Fruit fly (Drosophila melanogaster): Measurements from ENCODE around the gene CG8202.

CG8202 gene

dm6 chr3R:8739161-8739783 is 7.4 kb downstream of the CG8202 start (continued):
- TF ChIP-seq Stat92E (GFP tag; optimal IDR thresholded peaks at IDR 0.05), result peak in 1 of 3 experiments; percentile 27
- TF ChIP-seq CG10267 (tag; optimal IDR thresholded peaks at IDR 0.05), result no peak
- TF ChIP-seq CG2199 (GFP tag; IDR thresholded peaks at IDR 0.05), result peak; percentile 92; the same call in 2 of the 3 replicates
- peak; percentile 36 for TF ChIP-seq nom (GFP tag; optimal IDR thresholded peaks at IDR 0.05)
- TF ChIP-seq Poxn (GFP tag; IDR thresholded peaks at IDR 0.05), result no peak
- no peak for TF ChIP-seq CG2129 (GFP tag; IDR thresholded peaks at IDR 0.05; ENCODE audit: partially characterized antibody)
- TF ChIP-seq CG2712 (tag; optimal IDR thresholded peaks at IDR 0.05), result peak; percentile 4
- TF ChIP-seq CG17186 (GFP tag; optimal IDR thresholded peaks at IDR 0.05), result no peak
- peak; percentile 27 for TF ChIP-seq tap (tag; optimal IDR thresholded peaks at IDR 0.05)
- no peak for TF ChIP-seq Dip3 (GFP tag; optimal IDR thresholded peaks at IDR 0.05)
- TF ChIP-seq pros (GFP tag; optimal IDR thresholded peaks at IDR 0.05), result peak; percentile 10

dm6 chr3R:8740118-8740517 is 8.2 kb downstream of the CG8202 start:
- no peak for TF ChIP-seq Hr78 (GFP tag; optimal IDR thresholded peaks at IDR 0.05)
- no peak for TF ChIP-seq hth (optimal IDR thresholded peaks at IDR 0.05)
- peak; percentile 96 for TF ChIP-seq CG17829 (tag; optimal IDR thresholded peaks at IDR 0.05)
- TF ChIP-seq CG2678 (tag; optimal IDR thresholded peaks at IDR 0.05), result no peak
- peak; percentile 37 for TF ChIP-seq sd (tag; optimal IDR thresholded peaks at IDR 0.05)
- TF ChIP-seq CG13123 (GFP tag; optimal IDR thresholded peaks at IDR 0.05), result no peak
- no peak for TF ChIP-seq NFAT (GFP tag; IDR thresholded peaks at IDR 0.05)
- TF ChIP-seq chinmo (GFP tag; IDR thresholded peaks at IDR 0.05; ENCODE audit: partially characterized antibody), result 0 out of 4 replicates have a peak, but pooled peaks have one; percentile 10
- no peak for TF ChIP-seq CG9437 (GFP tag; optimal IDR thresholded peaks at IDR 0.05)
- no peak for TF ChIP-seq CG11085 (GFP tag; IDR thresholded peaks at IDR 0.05)

dm6 chr3R:8741248-8741647 is 9.4 kb downstream of the CG8202 start:
- TF ChIP-seq Pdp1 (GFP tag; optimal IDR thresholded peaks at IDR 0.05) (peak in 1 of 2 experiments; percentile 79), CG18476 (GFP tag; optimal IDR thresholded peaks at IDR 0.05) (no peak), repo (GFP tag; optimal IDR thresholded peaks at IDR 0.05) (no peak), Med (GFP tag) (peak; percentile 35), exex (tag; optimal IDR thresholded peaks at IDR 0.05) (no peak), sd (tag; optimal IDR thresholded peaks at IDR 0.05) (peak; percentile 66), CG10543 (GFP tag; optimal IDR thresholded peaks at IDR 0.05) (peak; percentile 48), BtbVII (GFP tag; optimal IDR thresholded peaks at IDR 0.05) (peak; percentile 32), so (GFP tag; IDR thresholded peaks at IDR 0.05) (peak; percentile 41; the same call in 1 of the 3 replicates), abd-A (tag; optimal IDR thresholded peaks at IDR 0.05) (peak; percentile 72), Eip74EF (GFP tag; optimal IDR thresholded peaks at IDR 0.05) (peak in 1 of 2 experiments; percentile 46), ci (GFP tag; IDR thresholded peaks at IDR 0.05) (0 out of 3 replicates have a peak, but pooled peaks have one; percentile 33), chinmo (GFP tag; IDR thresholded peaks at IDR 0.05; ENCODE audit: partially characterized antibody) (0 out of 4 replicates have a peak, but pooled peaks have one; percentile 32), CG12769 (tag; optimal IDR thresholded peaks at IDR 0.05) (peak; percentile 71), grn (GFP tag; optimal IDR thresholded peaks at IDR 0.05) (peak; percentile 7), fd64A (GFP tag; optimal IDR thresholded peaks at IDR 0.05) (peak; percentile 42)

All from whole organism, embryonic.